Fruit fly (Drosophila melanogaster) whole organism, prepupa: ENCODE results near the gene TotX.

Experiments used
- CG10669 ChIP-seq: fragments of 200-800 bp; sonication (Bioruptor generic); optimal IDR thresholded peaks from 3 replicates; lab custom pipeline; 2018; ENCODE audit warnings: missing biosample characterization, mild to moderate bottlenecking, missing genetic modification characterization, moderate library complexity
- CG11762 ChIP-seq: fragments of 200-800 bp; sonication (Bioruptor generic); optimal IDR thresholded peaks from 3 replicates; lab custom pipeline; 2016; ENCODE audit warnings: missing biosample characterization, missing genetic modification characterization; ENCODE audit not compliant: insufficient read depth
- CG3032 ChIP-seq: fragments of 200-800 bp; optimal IDR thresholded peaks from 2 replicates; lab custom pipeline; 2019; ENCODE audit warnings: missing biosample characterization, mild to moderate bottlenecking, missing genetic modification characterization, moderate library complexity
- CG3919 ChIP-seq: fragments of 200-800 bp; sonication (Bioruptor generic); optimal IDR thresholded peaks from 3 replicates; lab custom pipeline; 2016; ENCODE audit warnings: missing biosample characterization, missing genetic modification characterization
- CG6163 ChIP-seq: fragments of 200-800 bp; sonication (Bioruptor generic); IDR thresholded peaks from 3 replicates; pipeline ENCODE4 v1.3.6; 2022; ENCODE audit warnings: missing biosample characterization, missing genetic modification characterization
- CG6792 ChIP-seq: fragments of 200-800 bp; sonication (Bioruptor generic); optimal IDR thresholded peaks from 3 replicates; lab custom pipeline; 2016; ENCODE audit warnings: missing biosample characterization, missing genetic modification characterization
- CG8119 ChIP-seq: fragments of 200-800 bp; sonication (Bioruptor generic); IDR thresholded peaks from 3 replicates; pipeline ENCODE4 v1.3.6; 2022; ENCODE audit warnings: missing biosample characterization, missing genetic modification characterization
- Eip75B ChIP-seq: fragments of 200-800 bp; sonication (Bioruptor generic); optimal IDR thresholded peaks from 3 replicates; lab custom pipeline; 2016; ENCODE audit warnings: missing biosample characterization, missing genetic modification characterization
- Gug ChIP-seq: fragments of 200-800 bp; sonication (Bioruptor generic); IDR thresholded peaks from 2 replicates; pipeline ENCODE4 v1.3.6; 2022; ENCODE audit warnings: missing biosample characterization, missing genetic modification characterization
- Sox14 ChIP-seq: fragments of 200-800 bp; sonication (Bioruptor generic); optimal IDR thresholded peaks from 3 replicates; lab custom pipeline; 2016; ENCODE audit warnings: missing biosample characterization, missing genetic modification characterization
- achi ChIP-seq: fragments of 200-800 bp; sonication (Bioruptor generic); optimal IDR thresholded peaks from 3 replicates; lab custom pipeline; 2016; ENCODE audit warnings: missing biosample characterization, missing genetic modification characterization
- eg ChIP-seq: fragments of 200-800 bp; sonication (Bioruptor generic); IDR thresholded peaks from 3 replicates; pipeline ENCODE4 v1.3.6; 2022; ENCODE audit warnings: missing biosample characterization, missing genetic modification characterization
- salr ChIP-seq, 2 experiments: fragments of 200-800 bp; sonication (Bioruptor generic); optimal IDR thresholded peaks; 3 replicates each; lab custom pipeline; 2016 to 2018; ENCODE audit warnings: missing biosample characterization in 2 of 2, missing genetic modification characterization in 2 of 2, mild to moderate bottlenecking in 1 of 2
- ss ChIP-seq, 2 experiments: fragments of 200-800 bp; sonication (Bioruptor generic); optimal IDR thresholded peaks; 2 replicates in 1 of 2; 3 replicates in 1 of 2; lab custom pipeline; 2017 to 2018; ENCODE audit warnings: mild to moderate bottlenecking in 2 of 2, missing biosample characterization in 2 of 2, missing genetic modification characterization in 2 of 2, moderate library complexity in 1 of 2

dm6 chr3R:20908641-20909040, 3.3 kb upstream of the TotX start:
- TF ChIP-seq Gug: no peak
- no peak for TF ChIP-seq CG11762 (GFP tag; lab: Kevin White, UChicago)
- no peak for TF ChIP-seq salr (GFP tag; optimal IDR thresholded peaks at IDR 0.05; lab: Kevin White, UChicago)
- no peak for TF ChIP-seq CG6163 (GFP tag; lab: Robert Waterston, UW)
- TF ChIP-seq achi (GFP tag; lab: Kevin White, UChicago): no peak
- TF ChIP-seq CG8119 (GFP tag; lab: Robert Waterston, UW): no peak
- TF ChIP-seq CG3919: no peak
- no peak for TF ChIP-seq CG3032 (tag; lab: Kevin White, UChicago)
- TF ChIP-seq CG6792 (GFP tag; lab: Kevin White, UChicago): no peak
- no peak for TF ChIP-seq CG10669
- TF ChIP-seq ss (GFP tag; optimal IDR thresholded peaks at IDR 0.05; lab: Kevin White, UChicago): no peak
- TF ChIP-seq Eip75B (GFP tag; lab: Kevin White, UChicago): no peak
- no peak for TF ChIP-seq eg (GFP tag; lab: Robert Waterston, UW)
- no peak for TF ChIP-seq Sox14
